Fruit fly (Drosophila melanogaster) whole organism: Measurements from ENCODE around the gene EloB.

Experiments used
- CG8478 ChIP-seq: fragments of >200 bp; optimal IDR thresholded peaks from 2 replicates; lab custom pipeline; 2018; ENCODE audit warnings: inconsistent platforms
- EcR ChIP-seq, 2 experiments: fragments of >200 bp; optimal IDR thresholded peaks; 2 replicates each; lab custom pipeline; 2017; ENCODE audit warnings: missing biosample characterization in 2 of 2, missing genetic modification characterization in 2 of 2, missing genetic modification reagents in 2 of 2
- pan ChIP-seq: fragments of >200 bp; optimal IDR thresholded peaks from 2 replicates; lab custom pipeline; 2017
- psq ChIP-seq: fragments of >200 bp; optimal IDR thresholded peaks from 2 replicates; lab custom pipeline; 2017

DNA sequence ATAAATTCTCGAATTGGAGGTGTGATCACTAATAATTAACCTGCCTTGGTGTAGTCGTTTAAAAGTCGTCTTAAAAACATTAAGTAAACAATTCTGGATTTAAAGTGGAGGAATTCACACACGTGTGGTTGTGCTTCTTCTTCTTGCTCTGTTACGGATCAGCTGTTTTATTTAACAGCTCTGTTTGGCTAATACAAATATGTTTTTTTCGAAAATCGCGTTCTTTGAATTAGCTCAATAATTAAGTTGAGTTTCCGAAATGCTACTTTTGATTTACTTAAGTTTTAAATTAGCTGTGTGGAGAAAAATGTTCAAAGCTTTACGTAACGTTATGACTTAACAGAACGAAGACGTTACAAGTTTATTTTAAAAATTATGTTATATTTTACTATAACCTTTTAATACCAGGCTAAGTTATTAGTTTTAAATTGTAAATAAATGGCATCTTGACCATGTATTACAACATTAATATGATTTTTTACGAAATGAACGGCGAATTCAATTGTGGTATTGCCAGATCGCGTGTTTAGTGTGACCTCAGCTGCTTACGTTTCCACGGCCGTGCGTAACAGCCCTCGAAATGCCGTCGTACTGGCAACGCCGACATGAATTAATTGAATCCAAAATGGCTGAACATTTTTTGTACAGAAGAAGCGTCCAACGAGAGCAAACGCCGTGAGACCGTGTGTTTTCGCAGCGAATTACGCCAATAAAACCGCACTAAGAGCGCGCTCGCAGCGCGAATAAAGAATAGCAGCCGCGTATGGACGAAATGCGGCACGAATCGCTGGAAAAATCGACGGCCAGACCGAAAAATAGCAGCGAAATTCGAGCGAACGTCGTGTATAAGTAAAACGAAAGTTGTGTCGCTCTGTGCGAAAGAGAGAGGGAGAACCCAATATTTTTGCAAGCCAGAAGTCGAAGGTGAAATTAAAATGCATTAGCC is 13.1 kb upstream of the EloB start, which contains the start of the genes Pus1 and bon:
- TF ChIP-seq pan (lab: Kevin White, UChicago) (no peak), EcR (GFP tag; optimal IDR thresholded peaks at IDR 0.05; lab: Kevin White, UChicago) (no peak), CG8478 (lab: Kevin White, UChicago) (no peak), psq (lab: Kevin White, UChicago) (no peak)
